Fruit fly (Drosophila melanogaster): ENCODE data around the gene RpL22.

The RpL22 gene

dm6 chrX:769639-770124, 4.8 kb upstream of the RpL22 start, which contains the start of gene fz3 (continued):
- no peak for TF ChIP-seq tup (GFP tag; optimal IDR thresholded peaks at IDR 0.05)
- no peak for TF ChIP-seq yki (optimal IDR thresholded peaks at IDR 0.05)
- no peak for TF ChIP-seq luna (GFP tag; optimal IDR thresholded peaks at IDR 0.05)
- TF ChIP-seq CG13296 (GFP tag; optimal IDR thresholded peaks at IDR 0.05): peak; percentile 9
- no peak for TF ChIP-seq tgo (GFP tag; IDR thresholded peaks at IDR 0.05)
- peak; percentile 91 for TF ChIP-seq Dll (GFP tag; IDR thresholded peaks at IDR 0.05; ENCODE audit: partially characterized antibody)
- no peak for TF ChIP-seq Aef1 (GFP tag; IDR thresholded peaks at IDR 0.05)
- no peak for TF ChIP-seq hth (optimal IDR thresholded peaks at IDR 0.05)
- TF ChIP-seq H15 (GFP tag; IDR thresholded peaks at IDR 0.05): no peak
- TF ChIP-seq Elba2 (GFP tag; optimal IDR thresholded peaks at IDR 0.05): no peak
- no peak for TF ChIP-seq jing (GFP tag; optimal IDR thresholded peaks at IDR 0.05)
- TF ChIP-seq CG9817 (tag; optimal IDR thresholded peaks at IDR 0.05): no peak
- TF ChIP-seq exex (tag; optimal IDR thresholded peaks at IDR 0.05): peak; percentile 10
- no peak for TF ChIP-seq br (optimal IDR thresholded peaks at IDR 0.05)
- TF ChIP-seq CG18764 (GFP tag; optimal IDR thresholded peaks at IDR 0.05): no peak
- TF ChIP-seq repo (GFP tag; optimal IDR thresholded peaks at IDR 0.05): no peak
- TF ChIP-seq slbo (GFP tag; IDR thresholded peaks at IDR 0.05): no peak
- TF ChIP-seq CG7271 (tag; optimal IDR thresholded peaks at IDR 0.05): no peak
- no peak for TF ChIP-seq sob (GFP tag; IDR thresholded peaks at IDR 0.05)
- TF ChIP-seq Meics (GFP tag; optimal IDR thresholded peaks at IDR 0.05): no peak
- TF ChIP-seq CG10654 (GFP tag; optimal IDR thresholded peaks at IDR 0.05): no peak
- peak; percentile 70 for TF ChIP-seq Dp (GFP tag; optimal IDR thresholded peaks at IDR 0.05)
- TF ChIP-seq dpn (GFP tag; optimal IDR thresholded peaks at IDR 0.05): no peak
- TF ChIP-seq CG14667 (GFP tag; IDR thresholded peaks at IDR 0.05): no peak
- TF ChIP-seq CG7372 (GFP tag; IDR thresholded peaks at IDR 0.05): no peak
- TF ChIP-seq CG11247 (GFP tag; IDR thresholded peaks at IDR 0.05): 0 out of 2 replicates have a peak, but pooled peaks have one; percentile 16
- TF ChIP-seq pzg (GFP tag; optimal IDR thresholded peaks at IDR 0.05): peak; percentile 62
- TF ChIP-seq Sox102F (GFP tag; optimal IDR thresholded peaks at IDR 0.05): no peak
- TF ChIP-seq CG15073 (GFP tag; optimal IDR thresholded peaks at IDR 0.05): no peak
- TF ChIP-seq CG43689 (GFP tag; IDR thresholded peaks at IDR 0.05): no peak
- TF ChIP-seq sr (GFP tag; IDR thresholded peaks at IDR 0.05): 0 out of 3 replicates have a peak, but pooled peaks have one; percentile 23
- no peak for TF ChIP-seq Taf1 (GFP tag; IDR thresholded peaks at IDR 0.05)
- no peak for TF ChIP-seq Adf1 (GFP tag; IDR thresholded peaks at IDR 0.05)
- TF ChIP-seq CG6175 (GFP tag; IDR thresholded peaks at IDR 0.05): no peak
- TF ChIP-seq wor (GFP tag; IDR thresholded peaks at IDR 0.05): no peak
- TF ChIP-seq CG12744 (GFP tag; optimal IDR thresholded peaks at IDR 0.05): no peak
- TF ChIP-seq HmgD (GFP tag; optimal IDR thresholded peaks at IDR 0.05): no peak
- 0 out of 3 replicates have a peak, but pooled peaks have one; percentile 35 for TF ChIP-seq Dbx (GFP tag; IDR thresholded peaks at IDR 0.05)
- TF ChIP-seq CG17359 (tag; optimal IDR thresholded peaks at IDR 0.05): peak; percentile 29
- TF ChIP-seq kah (GFP tag; optimal IDR thresholded peaks at IDR 0.05): peak; percentile 68
- no peak for TF ChIP-seq CG17568 (GFP tag; optimal IDR thresholded peaks at IDR 0.05)
- no peak for TF ChIP-seq Trl (optimal IDR thresholded peaks at IDR 0.05)
- no peak for TF ChIP-seq Trl (GFP tag; optimal IDR thresholded peaks at IDR 0.05)
- TF ChIP-seq CG8765 (GFP tag; IDR thresholded peaks at IDR 0.05): no peak
- no peak for TF ChIP-seq Bdp1 (GFP tag; optimal IDR thresholded peaks at IDR 0.05)
- peak; percentile 24 for TF ChIP-seq dmrt11E (tag; optimal IDR thresholded peaks at IDR 0.05)
- peak; percentile 91 for TF ChIP-seq Jarid2 (GFP tag; optimal IDR thresholded peaks at IDR 0.05)
- TF ChIP-seq zfh1 (GFP tag; IDR thresholded peaks at IDR 0.05): no peak
- no peak for TF ChIP-seq CG13775 (GFP tag; optimal IDR thresholded peaks at IDR 0.05)
- no peak for TF ChIP-seq CG30020 (tag; optimal IDR thresholded peaks at IDR 0.05)
- peak; percentile 21 for TF ChIP-seq CG7839 (tag; optimal IDR thresholded peaks at IDR 0.05)
- TF ChIP-seq cg (GFP tag; optimal IDR thresholded peaks at IDR 0.05): no peak
- no peak for TF ChIP-seq Oli (tag; optimal IDR thresholded peaks at IDR 0.05)
